Worm (Caenorhabditis elegans): ENCODE results near the gene Y76A2B.4.

- no peak for TF ChIP-seq fkh-10 (GFP tag; optimal IDR thresholded peaks at IDR 0.05)
- TF ChIP-seq pha-4 (tag; optimal IDR thresholded peaks at IDR 0.05) = no peak
- TF ChIP-seq ztf-16 (tag; optimal IDR thresholded peaks at IDR 0.05) = no peak
- TF ChIP-seq unc-55 (GFP tag; optimal IDR thresholded peaks at IDR 0.05) = no peak
- no peak for TF ChIP-seq hlh-30 (tag; optimal IDR thresholded peaks at IDR 0.05; ENCODE audit: insufficient read depth)
- TF ChIP-seq unc-86 (tag; optimal IDR thresholded peaks at IDR 0.05) = no peak
- no peak for TF ChIP-seq pqm-1 (tag; optimal IDR thresholded peaks at IDR 0.05)
- no peak for TF ChIP-seq nfya-1 (tag; optimal IDR thresholded peaks at IDR 0.05)
- no peak for TF ChIP-seq elt-2 (tag; optimal IDR thresholded peaks at IDR 0.05)
- no peak for TF ChIP-seq dve-1 (tag; optimal IDR thresholded peaks at IDR 0.05)
- no peak for TF ChIP-seq hlh-8 (tag; optimal IDR thresholded peaks at IDR 0.05)
- TF ChIP-seq dmd-4 (tag; optimal IDR thresholded peaks at IDR 0.05; ENCODE audit: borderline replicate concordance) = no peak
These were observed 33.5 kb upstream of the Y76A2B.4 start for ce11 chrIII:13580076-13580475.
